Worm (Caenorhabditis elegans) whole organism, L4/young adult: ENCODE measurements around the gene seu-1.

Source experiments
- dao-5 ChIP-seq: sonication (generic microtip); optimal IDR thresholded peaks from 2 replicates; lab custom pipeline; 2016; ENCODE audit warnings: missing genotype, missing genetic modification characterization, moderate library complexity, missing compliant biosample characterization
- him-1 ChIP-seq: sonication (generic microtip); optimal IDR thresholded peaks from 2 replicates; lab custom pipeline; 2016; ENCODE audit warnings: missing genotype, missing genetic modification reagents, missing genetic modification characterization, missing compliant biosample characterization

- no peak for TF ChIP-seq dao-5 (tag; lab: Kevin White, UChicago)
- no peak for TF ChIP-seq him-1
Measured at ce11 chrIV:6373721-6374120, 44.3 kb downstream of the seu-1 start.
